Worm (Caenorhabditis elegans) whole organism, early embryonic: ENCODE measurements around the gene srh-11.

Experiments used
- B0310.2 ChIP-seq: sonication (generic microtip); optimal IDR thresholded peaks from 2 replicates; lab custom pipeline; 2016; ENCODE audit warnings: mild to moderate bottlenecking, missing genetic modification characterization, missing compliant biosample characterization
- F13C5.2 ChIP-seq: sonication (generic microtip); optimal IDR thresholded peaks from 2 replicates; lab custom pipeline; 2017; ENCODE audit warnings: mild to moderate bottlenecking, missing genetic modification characterization, inconsistent platforms, missing compliant biosample characterization
- aly-1 ChIP-seq: sonication (generic microtip); optimal IDR thresholded peaks from 2 replicates; lab custom pipeline; 2016; ENCODE audit warnings: missing genetic modification characterization, missing compliant biosample characterization
- ama-1 ChIP-seq: fragments of 150-350 bp; optimal IDR thresholded peaks from 2 replicates; lab custom pipeline; 2014
- ceh-13 ChIP-seq: fragments of 200-800 bp; sonication (Bioruptor generic); optimal IDR thresholded peaks from 2 replicates; lab custom pipeline; 2018; ENCODE audit warnings: mild to moderate bottlenecking, missing genetic modification characterization, missing compliant biosample characterization
- ceh-36 ChIP-seq: sonication (generic microtip); optimal IDR thresholded peaks from 2 replicates; lab custom pipeline; 2016; ENCODE audit warnings: missing genetic modification characterization, inconsistent platforms, missing compliant biosample characterization
- flt-1 ChIP-seq: fragments of 200-800 bp; sonication (Bioruptor generic); IDR thresholded peaks from 2 replicates; pipeline ENCODE4 v1.3.6; 2022; ENCODE audit warnings: missing genetic modification characterization, missing compliant biosample characterization
- hmg-4 ChIP-seq: fragments of 200-800 bp; sonication (Bioruptor generic); optimal IDR thresholded peaks from 2 replicates; lab custom pipeline; 2018; ENCODE audit warnings: mild to moderate bottlenecking, missing genetic modification characterization, missing compliant biosample characterization
- pes-1 ChIP-seq: fragments of 200-800 bp; sonication (Bioruptor generic); IDR thresholded peaks from 2 replicates; pipeline ENCODE4 v1.3.6; 2022; ENCODE audit warnings: missing genetic modification reagents, missing genetic modification characterization, missing compliant biosample characterization
- scrt-1 ChIP-seq: fragments of 200-800 bp; sonication (Bioruptor generic); IDR thresholded peaks from 2 replicates; pipeline ENCODE4 v1.3.6; 2022; ENCODE audit warnings: missing genetic modification characterization, missing compliant biosample characterization
- sea-1 ChIP-seq: fragments of 200-800 bp; sonication (Bioruptor generic); conservative IDR thresholded peaks from 2 replicates; pipeline ENCODE4 v1.3.6; 2022; ENCODE audit warnings: missing genetic modification characterization, missing compliant biosample characterization
- tbx-11 ChIP-seq: fragments of 200-800 bp; sonication (Bioruptor generic); IDR thresholded peaks from 2 replicates; pipeline ENCODE4 v1.3.6; 2022; ENCODE audit warnings: missing genetic modification characterization, missing compliant biosample characterization
- tbx-37 ChIP-seq: fragments of 200-800 bp; sonication (Bioruptor generic); conservative IDR thresholded peaks from 2 replicates; pipeline ENCODE4 v1.3.6; 2022; ENCODE audit warnings: missing genetic modification reagents, missing genetic modification characterization, missing compliant biosample characterization

DNA sequence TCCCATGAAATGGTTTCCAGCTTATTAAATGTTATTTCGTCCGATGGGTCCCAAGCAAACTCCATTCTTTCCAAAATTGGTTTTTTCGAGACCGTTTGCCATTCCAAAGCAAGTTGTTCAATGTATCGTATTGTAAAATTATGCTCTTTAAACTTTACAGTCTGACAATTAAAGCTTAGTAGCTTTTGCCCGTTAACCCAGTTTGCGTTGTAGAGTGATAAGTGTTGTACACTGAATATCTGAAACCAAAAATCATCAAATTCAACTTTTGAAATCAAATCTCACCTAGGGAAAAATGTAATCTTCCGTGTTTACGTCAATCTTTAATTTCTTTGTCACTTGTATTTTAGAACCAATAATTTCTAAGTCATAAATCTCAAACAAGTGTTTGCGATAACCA lies 21.5 kb downstream of the srh-11 start:
- TF ChIP-seq ama-1 (lab: Kevin White, UChicago), result no peak
- no peak for TF ChIP-seq pes-1 (GFP tag; lab: Robert Waterston, UW)
- TF ChIP-seq ceh-36 (tag; lab: Kevin White, UChicago), result no peak
- no peak for TF ChIP-seq sea-1 (GFP tag; lab: Robert Waterston, UW)
- TF ChIP-seq ceh-13 (GFP tag; lab: Kevin White, UChicago), result no peak
- no peak for TF ChIP-seq tbx-37 (GFP tag; lab: Robert Waterston, UW)
- no peak for TF ChIP-seq flt-1 (GFP tag; lab: Robert Waterston, UW)
- TF ChIP-seq scrt-1 (GFP tag; lab: Robert Waterston, UW), result no peak
- no peak for TF ChIP-seq hmg-4 (GFP tag; lab: Kevin White, UChicago)
- no peak for TF ChIP-seq F13C5.2 (tag; lab: Kevin White, UChicago)
- no peak for TF ChIP-seq aly-1 (tag; lab: Kevin White, UChicago)
- TF ChIP-seq B0310.2 (tag; lab: Kevin White, UChicago), result no peak
- no peak for TF ChIP-seq tbx-11 (GFP tag; lab: Robert Waterston, UW)
